Fruit fly (Drosophila melanogaster): ENCODE measurements around the gene Tpc1.

DNA sequence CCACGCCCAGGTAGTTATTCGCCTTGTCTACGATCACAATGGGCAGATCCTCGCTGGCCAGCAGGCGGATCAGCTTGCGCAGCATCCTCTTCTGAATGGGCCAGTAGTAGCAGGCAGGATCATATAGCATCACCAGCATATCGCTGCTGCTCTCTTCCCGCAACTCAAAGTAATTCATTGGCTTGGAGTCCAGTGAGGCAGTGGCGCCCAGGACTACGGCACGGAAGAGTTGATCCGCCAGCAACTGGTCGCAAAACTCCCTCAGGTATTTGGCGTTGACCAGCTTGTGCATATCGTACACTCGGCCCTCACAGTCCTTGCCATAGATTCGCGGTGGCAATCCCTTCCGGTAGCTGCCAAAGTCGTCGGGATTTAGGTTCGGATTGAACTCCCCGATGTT is 3.4 kb downstream of the Tpc1 start:
- TF ChIP-seq CG33017 (tag; optimal IDR thresholded peaks at IDR 0.05) (no peak), ovo (GFP tag; optimal IDR thresholded peaks at IDR 0.05) (no peak), CG7045 (GFP tag; optimal IDR thresholded peaks at IDR 0.05) (no peak), toe (GFP tag; optimal IDR thresholded peaks at IDR 0.05) (no peak), kay (GFP tag; ENCODE audit: borderline replicate concordance) (no peak), Clk (GFP tag; optimal IDR thresholded peaks at IDR 0.05) (no peak), cnc (optimal IDR thresholded peaks at IDR 0.05) (no peak), CG14711 (tag; optimal IDR thresholded peaks at IDR 0.05) (no peak), CG1620 (GFP tag; optimal IDR thresholded peaks at IDR 0.05) (no peak), CG11617 (GFP tag; optimal IDR thresholded peaks at IDR 0.05) (no peak)

Measured in whole organism, adult.